Worm (Caenorhabditis elegans): ENCODE data around the gene cct-5.
A peak's percentile ranks its signal among the peaks of the same experiment; 100 is the strongest.

cct-5 gene

DNA sequence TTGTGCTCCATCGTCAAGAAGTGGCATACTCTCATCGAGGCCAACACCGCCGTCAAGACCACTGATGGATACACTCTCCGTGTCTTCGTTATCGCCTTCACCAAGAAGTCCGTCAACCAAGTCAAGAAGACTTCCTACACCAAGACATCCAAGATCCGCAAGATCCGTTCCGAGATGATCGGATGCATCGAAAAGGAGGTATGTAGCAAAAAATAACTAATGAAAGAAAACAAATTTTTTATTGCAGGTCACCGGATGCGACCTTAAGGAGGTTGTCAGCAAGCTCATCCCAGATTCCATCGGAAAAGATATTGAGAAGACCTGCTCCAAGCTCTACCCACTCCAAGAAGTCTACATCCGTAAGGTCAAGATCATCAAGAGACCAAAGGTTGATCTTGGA is 31.6 kb downstream of the cct-5 start:
- TF ChIP-seq ztf-23 (GFP tag; IDR thresholded peaks at IDR 0.05) (no peak), ref-1 (GFP tag; conservative IDR thresholded peaks at IDR 0.05) (no peak), med-1 (GFP tag; optimal IDR thresholded peaks at IDR 0.05; ENCODE audit: insufficient read depth) (no peak), ztf-29 (GFP tag; IDR thresholded peaks at IDR 0.05) (no peak), T22C8.4 (GFP tag; IDR thresholded peaks at IDR 0.05) (no peak)

DNA sequence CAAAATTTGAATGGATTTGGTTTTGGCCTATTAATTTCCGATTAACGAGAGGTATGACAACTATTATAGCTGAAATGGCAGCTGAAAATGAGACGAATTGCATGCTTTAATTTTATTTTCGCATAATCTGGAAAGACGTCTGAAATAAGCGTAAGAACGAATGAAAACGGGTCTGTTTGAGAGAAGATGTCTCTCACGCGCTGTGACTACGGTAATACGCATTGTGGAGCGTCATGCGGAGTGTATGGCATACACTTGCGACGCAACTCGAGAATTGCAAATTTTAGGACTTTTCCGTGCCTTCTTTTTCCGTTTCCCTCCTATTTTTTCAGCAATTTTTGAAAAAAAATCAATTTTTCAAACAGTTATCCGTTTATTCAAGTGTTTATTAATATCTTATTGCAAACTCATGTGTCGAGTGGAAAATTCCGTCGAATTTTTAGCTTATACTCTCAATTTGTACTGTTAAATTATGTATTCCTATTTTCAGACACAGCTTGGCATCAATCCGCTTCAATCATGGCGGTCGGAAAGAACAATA is 32.4 kb downstream of the cct-5 start, which contains the start of gene rps-1:
Gene rps-1, plus strand, starts transcription at position 491 of the 541 bp plus-strand sequence.
- TF ChIP-seq med-1 (GFP tag; optimal IDR thresholded peaks at IDR 0.05; ENCODE audit: insufficient read depth): peak; percentile 22
- peak; percentile 89 for TF ChIP-seq flt-1 (GFP tag; IDR thresholded peaks at IDR 0.05)
- no peak for TF ChIP-seq ref-1 (GFP tag; conservative IDR thresholded peaks at IDR 0.05)
- peak; percentile 29 for TF ChIP-seq T22C8.4 (GFP tag; IDR thresholded peaks at IDR 0.05)
- peak; percentile 83 for TF ChIP-seq cog-1 (tag; optimal IDR thresholded peaks at IDR 0.05)
- 0 out of 2 replicates have a peak, but pooled peaks have one; percentile 44 for TF ChIP-seq klf-2 (GFP tag; conservative IDR thresholded peaks at IDR 0.05)
- TF ChIP-seq ztf-23 (GFP tag; IDR thresholded peaks at IDR 0.05): peak; percentile 89
- peak; percentile 70 for TF ChIP-seq ztf-29 (GFP tag; IDR thresholded peaks at IDR 0.05)
- TF ChIP-seq tab-1 (GFP tag; IDR thresholded peaks at IDR 0.05): no peak

DNA sequence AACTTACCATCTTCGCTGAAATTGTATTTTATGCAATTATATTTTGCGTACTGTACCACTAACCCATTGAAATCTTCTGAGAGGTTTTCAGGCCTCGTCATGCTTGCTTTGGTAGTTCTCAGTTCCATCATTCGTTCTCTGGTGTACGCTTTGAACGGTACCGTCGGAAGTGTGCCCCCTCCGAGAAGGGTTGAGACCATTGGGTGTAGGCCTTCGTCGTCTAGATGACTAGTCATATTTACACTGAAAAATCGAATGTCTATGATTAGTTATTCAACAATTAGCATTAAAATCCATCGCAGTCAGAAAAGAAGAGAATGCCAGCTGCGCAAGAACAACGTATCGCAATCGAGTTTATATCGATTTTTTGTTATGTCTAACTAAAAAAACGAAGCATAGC is 33.0 kb downstream of the cct-5 start, which contains the start of gene ifet-1:
Gene ifet-1, minus strand, starts transcription at position 243 of the 400 bp plus-strand sequence.
- TF ChIP-seq T22C8.4 (GFP tag; IDR thresholded peaks at IDR 0.05) (no peak), flt-1 (GFP tag; IDR thresholded peaks at IDR 0.05) (no peak), tab-1 (GFP tag; IDR thresholded peaks at IDR 0.05) (no peak), ref-1 (GFP tag; conservative IDR thresholded peaks at IDR 0.05) (no peak), klf-2 (GFP tag; conservative IDR thresholded peaks at IDR 0.05) (no peak), ztf-29 (GFP tag; IDR thresholded peaks at IDR 0.05) (no peak), med-1 (GFP tag; optimal IDR thresholded peaks at IDR 0.05; ENCODE audit: insufficient read depth) (no peak), ztf-23 (GFP tag; IDR thresholded peaks at IDR 0.05) (no peak), cog-1 (tag; optimal IDR thresholded peaks at IDR 0.05) (no peak)

DNA sequence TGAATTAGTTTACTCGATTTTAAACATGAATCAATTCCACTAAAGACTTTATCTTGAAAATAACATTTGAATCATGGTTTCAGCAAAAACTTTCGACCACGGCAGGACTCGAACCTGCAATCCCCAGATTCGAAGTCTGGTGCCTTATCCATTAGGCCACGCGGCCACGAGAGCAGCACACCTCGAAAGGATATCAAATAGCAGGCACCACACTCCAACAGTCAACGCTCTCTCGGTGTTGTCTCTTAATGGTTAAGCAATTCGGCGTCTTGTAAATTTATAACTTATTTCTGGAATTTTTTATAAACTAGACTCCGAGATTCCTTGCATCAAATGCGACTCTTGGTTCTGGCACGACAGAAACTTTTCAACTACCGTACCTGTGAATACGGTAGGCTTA is 37.1 kb downstream of the cct-5 start:
- peak; percentile 81 for TF ChIP-seq cog-1 (tag; optimal IDR thresholded peaks at IDR 0.05)
- TF ChIP-seq flt-1 (GFP tag; IDR thresholded peaks at IDR 0.05): peak; percentile 97
- peak; percentile 88 for TF ChIP-seq ztf-23 (GFP tag; IDR thresholded peaks at IDR 0.05)
- TF ChIP-seq klf-2 (GFP tag; conservative IDR thresholded peaks at IDR 0.05): peak; percentile 91
- peak; percentile 94 for TF ChIP-seq T22C8.4 (GFP tag; IDR thresholded peaks at IDR 0.05)
- TF ChIP-seq med-1 (GFP tag; optimal IDR thresholded peaks at IDR 0.05; ENCODE audit: insufficient read depth): peak; percentile 78
- TF ChIP-seq ztf-29 (GFP tag; IDR thresholded peaks at IDR 0.05): peak; percentile 83; the same call in 1 of the 2 replicates
- TF ChIP-seq tab-1 (GFP tag; IDR thresholded peaks at IDR 0.05): peak; percentile 97
- TF ChIP-seq ref-1 (GFP tag; conservative IDR thresholded peaks at IDR 0.05): peak; percentile 94

DNA sequence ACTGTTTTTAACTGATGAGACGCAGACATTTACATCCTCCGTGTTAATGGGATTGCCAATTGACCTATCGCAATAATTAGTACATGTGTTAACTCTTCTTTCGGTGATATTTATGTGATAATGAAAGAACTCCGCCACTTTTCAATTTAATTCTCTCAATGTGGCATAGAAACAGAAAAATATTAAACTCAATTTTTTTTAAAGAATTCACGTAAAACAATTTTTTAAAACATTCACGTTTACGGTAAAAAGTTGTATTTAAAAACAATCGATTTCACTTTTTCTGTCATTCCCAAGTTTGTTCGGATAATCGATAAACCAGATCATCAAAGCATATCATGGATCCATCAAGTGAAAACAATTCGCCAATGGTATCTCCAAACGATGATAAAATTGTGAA is 39.1 kb downstream of the cct-5 start, which contains the start of gene mstr-2:
Gene mstr-2, plus strand, starts transcription at position 301 of the 400 bp plus-strand sequence.
- TF ChIP-seq ztf-29 (GFP tag; IDR thresholded peaks at IDR 0.05) (no peak), flt-1 (GFP tag; IDR thresholded peaks at IDR 0.05) (no peak), cog-1 (tag; optimal IDR thresholded peaks at IDR 0.05) (no peak), T22C8.4 (GFP tag; IDR thresholded peaks at IDR 0.05) (no peak), ztf-23 (GFP tag; IDR thresholded peaks at IDR 0.05) (no peak), klf-2 (GFP tag; conservative IDR thresholded peaks at IDR 0.05) (no peak), med-1 (GFP tag; optimal IDR thresholded peaks at IDR 0.05; ENCODE audit: insufficient read depth) (no peak), tab-1 (GFP tag; IDR thresholded peaks at IDR 0.05) (no peak)

DNA sequence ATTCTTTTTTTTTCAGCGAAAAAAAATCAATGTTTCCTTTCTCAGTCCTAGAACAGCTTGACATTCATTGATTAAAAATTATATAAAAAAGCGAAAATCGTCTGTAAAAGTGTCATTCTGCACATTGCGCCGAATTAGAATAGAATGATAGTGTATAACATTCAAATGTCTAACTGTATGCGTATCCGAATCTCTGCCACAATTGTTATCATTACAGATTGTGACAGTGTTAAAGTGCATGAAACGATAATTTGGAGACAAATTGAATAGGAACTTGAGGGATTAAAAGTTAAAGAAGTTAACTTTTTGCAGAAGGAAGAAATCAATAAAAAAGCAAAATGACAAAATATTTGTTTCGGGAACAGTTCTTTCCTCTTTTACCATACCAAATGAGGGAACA is 39.5 kb downstream of the cct-5 start:
- no peak for TF ChIP-seq tab-1 (GFP tag; IDR thresholded peaks at IDR 0.05)
- TF ChIP-seq ztf-29 (GFP tag; IDR thresholded peaks at IDR 0.05): no peak
- TF ChIP-seq med-1 (GFP tag; optimal IDR thresholded peaks at IDR 0.05; ENCODE audit: insufficient read depth): no peak
- TF ChIP-seq cog-1 (tag; optimal IDR thresholded peaks at IDR 0.05): no peak
- TF ChIP-seq flt-1 (GFP tag; IDR thresholded peaks at IDR 0.05): no peak
- no peak for TF ChIP-seq ref-1 (GFP tag; conservative IDR thresholded peaks at IDR 0.05)
- no peak for TF ChIP-seq klf-2 (GFP tag; conservative IDR thresholded peaks at IDR 0.05)
- TF ChIP-seq T22C8.4 (GFP tag; IDR thresholded peaks at IDR 0.05): no peak
- TF ChIP-seq ztf-23 (GFP tag; IDR thresholded peaks at IDR 0.05): no peak

DNA sequence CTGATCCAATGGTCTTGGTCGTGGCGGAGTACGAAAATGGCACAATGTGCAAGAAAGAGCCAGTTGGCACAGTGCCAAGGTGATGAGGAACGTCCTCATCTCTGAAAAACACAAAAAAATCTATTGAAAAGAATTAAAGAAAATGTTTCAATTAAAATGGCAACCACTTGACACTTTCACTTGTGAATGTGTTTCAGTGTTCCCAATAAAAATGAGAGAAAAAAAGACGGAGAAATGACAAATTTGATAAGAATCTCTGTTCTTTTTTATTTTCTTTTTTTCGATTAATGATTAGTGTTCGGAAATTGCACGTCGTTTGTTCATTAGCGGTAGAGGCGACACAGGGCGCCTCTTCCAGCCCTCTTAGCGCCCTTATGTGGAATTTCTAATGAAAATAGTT is 40.6 kb downstream of the cct-5 start, which contains the start of gene ndg-4:
Gene ndg-4, minus strand, starts transcription at position 101 of the 400 bp plus-strand sequence.
- no peak for TF ChIP-seq ref-1 (GFP tag; conservative IDR thresholded peaks at IDR 0.05)
- TF ChIP-seq flt-1 (GFP tag; IDR thresholded peaks at IDR 0.05): no peak
- TF ChIP-seq ztf-23 (GFP tag; IDR thresholded peaks at IDR 0.05): no peak
- no peak for TF ChIP-seq med-1 (GFP tag; optimal IDR thresholded peaks at IDR 0.05; ENCODE audit: insufficient read depth)
- no peak for TF ChIP-seq klf-2 (GFP tag; conservative IDR thresholded peaks at IDR 0.05)
- no peak for TF ChIP-seq T22C8.4 (GFP tag; IDR thresholded peaks at IDR 0.05)
- TF ChIP-seq cog-1 (tag; optimal IDR thresholded peaks at IDR 0.05): no peak
- no peak for TF ChIP-seq tab-1 (GFP tag; IDR thresholded peaks at IDR 0.05)
- no peak for TF ChIP-seq ztf-29 (GFP tag; IDR thresholded peaks at IDR 0.05)

DNA sequence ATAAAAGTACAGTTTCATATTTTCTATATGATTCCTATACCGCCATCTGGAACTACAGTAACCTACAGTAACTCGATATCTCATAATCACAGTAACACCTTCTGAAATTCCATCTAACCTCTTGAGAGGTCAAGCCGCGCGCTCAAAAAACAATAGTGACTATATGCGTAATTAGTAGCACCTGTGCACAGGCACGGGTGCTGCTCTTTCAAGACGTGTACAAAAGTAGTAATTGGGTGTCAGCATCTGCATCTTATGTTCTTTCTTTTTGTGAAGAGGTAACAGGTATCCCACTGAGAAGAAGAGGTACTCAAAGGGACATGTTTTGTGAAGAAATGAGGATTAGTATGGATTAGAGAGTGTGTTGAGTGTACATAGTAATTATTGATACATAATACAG is 46.6 kb downstream of the cct-5 start:
- TF ChIP-seq klf-2 (GFP tag; conservative IDR thresholded peaks at IDR 0.05) (no peak), T22C8.4 (GFP tag; IDR thresholded peaks at IDR 0.05) (no peak), flt-1 (GFP tag; IDR thresholded peaks at IDR 0.05) (no peak), cog-1 (tag; optimal IDR thresholded peaks at IDR 0.05) (no peak), ref-1 (GFP tag; conservative IDR thresholded peaks at IDR 0.05) (no peak), tab-1 (GFP tag; IDR thresholded peaks at IDR 0.05) (no peak), ztf-23 (GFP tag; IDR thresholded peaks at IDR 0.05) (no peak), ztf-29 (GFP tag; IDR thresholded peaks at IDR 0.05) (no peak), med-1 (GFP tag; optimal IDR thresholded peaks at IDR 0.05; ENCODE audit: insufficient read depth) (no peak)

DNA sequence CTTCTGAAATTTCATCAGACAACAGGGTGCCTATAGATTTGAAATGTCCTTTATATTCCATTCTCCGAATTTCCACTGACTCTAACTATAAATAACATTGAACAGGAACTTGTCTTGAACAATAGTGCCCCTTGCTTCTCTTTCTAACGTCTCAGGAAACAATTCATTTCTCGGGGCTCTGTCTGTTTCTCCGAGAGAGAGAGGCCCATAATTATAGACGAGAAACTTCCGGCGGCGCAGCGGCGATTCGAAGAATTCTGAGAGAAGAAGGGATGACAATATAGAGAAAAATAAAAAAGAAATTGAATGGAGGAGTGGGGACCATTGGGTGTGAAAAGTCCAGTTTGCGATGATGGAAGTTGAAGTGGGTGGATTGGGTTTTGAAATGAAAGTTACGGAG is 47.7 kb downstream of the cct-5 start:
- TF ChIP-seq med-1 (GFP tag; optimal IDR thresholded peaks at IDR 0.05; ENCODE audit: insufficient read depth): no peak
- no peak for TF ChIP-seq ztf-23 (GFP tag; IDR thresholded peaks at IDR 0.05)
- no peak for TF ChIP-seq ref-1 (GFP tag; conservative IDR thresholded peaks at IDR 0.05)
- TF ChIP-seq ztf-29 (GFP tag; IDR thresholded peaks at IDR 0.05): no peak
- TF ChIP-seq klf-2 (GFP tag; conservative IDR thresholded peaks at IDR 0.05): no peak
- TF ChIP-seq tab-1 (GFP tag; IDR thresholded peaks at IDR 0.05): 0 out of 2 replicates have a peak, but pooled peaks have one; percentile 36

Measured in whole organism, midembryonic.